Worm (Caenorhabditis elegans) whole organism, early embryonic: ENCODE results near the gene R11G1.2.
A peak's percentile ranks its signal among the peaks of the same experiment; 100 is the strongest.

Source experiments
- B0310.2 ChIP-seq: sonication (generic microtip); optimal IDR thresholded peaks from 2 replicates; lab custom pipeline; 2016; ENCODE audit warnings: mild to moderate bottlenecking, missing genetic modification characterization, missing compliant biosample characterization
- F13C5.2 ChIP-seq: sonication (generic microtip); optimal IDR thresholded peaks from 2 replicates; lab custom pipeline; 2017; ENCODE audit warnings: mild to moderate bottlenecking, missing genetic modification characterization, inconsistent platforms, missing compliant biosample characterization
- aly-1 ChIP-seq: sonication (generic microtip); optimal IDR thresholded peaks from 2 replicates; lab custom pipeline; 2016; ENCODE audit warnings: missing genetic modification characterization, missing compliant biosample characterization
- ama-1 ChIP-seq: fragments of 150-350 bp; optimal IDR thresholded peaks from 2 replicates; lab custom pipeline; 2014
- ceh-13 ChIP-seq: fragments of 200-800 bp; sonication (Bioruptor generic); optimal IDR thresholded peaks from 2 replicates; lab custom pipeline; 2018; ENCODE audit warnings: mild to moderate bottlenecking, missing genetic modification characterization, missing compliant biosample characterization
- ceh-36 ChIP-seq: sonication (generic microtip); optimal IDR thresholded peaks from 2 replicates; lab custom pipeline; 2016; ENCODE audit warnings: missing genetic modification characterization, inconsistent platforms, missing compliant biosample characterization
- ets-7 ChIP-seq: sonication (generic microtip); optimal IDR thresholded peaks from 2 replicates; lab custom pipeline; 2016; ENCODE audit warnings: missing genotype, missing genetic modification characterization, missing compliant biosample characterization
- flt-1 ChIP-seq: fragments of 200-800 bp; sonication (Bioruptor generic); IDR thresholded peaks from 2 replicates; pipeline ENCODE4 v1.3.6; 2022; ENCODE audit warnings: missing genetic modification characterization, missing compliant biosample characterization
- hmbx-1 ChIP-seq: sonication (generic microtip); optimal IDR thresholded peaks from 2 replicates; lab custom pipeline; 2016; ENCODE audit warnings: mild to moderate bottlenecking, missing genetic modification characterization, missing compliant biosample characterization
- hmg-4 ChIP-seq: fragments of 200-800 bp; sonication (Bioruptor generic); optimal IDR thresholded peaks from 2 replicates; lab custom pipeline; 2018; ENCODE audit warnings: mild to moderate bottlenecking, missing genetic modification characterization, missing compliant biosample characterization
- hnd-1 ChIP-seq: sonication (generic microtip); optimal IDR thresholded peaks from 2 replicates; lab custom pipeline; 2016; ENCODE audit warnings: missing genetic modification characterization, missing compliant biosample characterization
- pes-1 ChIP-seq: fragments of 200-800 bp; sonication (Bioruptor generic); IDR thresholded peaks from 2 replicates; pipeline ENCODE4 v1.3.6; 2022; ENCODE audit warnings: missing genetic modification reagents, missing genetic modification characterization, missing compliant biosample characterization
- scrt-1 ChIP-seq: fragments of 200-800 bp; sonication (Bioruptor generic); IDR thresholded peaks from 2 replicates; pipeline ENCODE4 v1.3.6; 2022; ENCODE audit warnings: missing genetic modification characterization, missing compliant biosample characterization
- sea-1 ChIP-seq: fragments of 200-800 bp; sonication (Bioruptor generic); conservative IDR thresholded peaks from 2 replicates; pipeline ENCODE4 v1.3.6; 2022; ENCODE audit warnings: missing genetic modification characterization, missing compliant biosample characterization
- tbx-11 ChIP-seq: fragments of 200-800 bp; sonication (Bioruptor generic); IDR thresholded peaks from 2 replicates; pipeline ENCODE4 v1.3.6; 2022; ENCODE audit warnings: missing genetic modification characterization, missing compliant biosample characterization
- tbx-37 ChIP-seq: fragments of 200-800 bp; sonication (Bioruptor generic); conservative IDR thresholded peaks from 2 replicates; pipeline ENCODE4 v1.3.6; 2022; ENCODE audit warnings: missing genetic modification reagents, missing genetic modification characterization, missing compliant biosample characterization
- tra-4 ChIP-seq: sonication (generic microtip); optimal IDR thresholded peaks from 2 replicates; lab custom pipeline; 2017; ENCODE audit warnings: missing genetic modification characterization, missing compliant biosample characterization

The R11G1.2 gene

ce11 chrX:3650100-3650809 is at the start of gene R11G1.2, which contains the start of gene sax-1:
Gene R11G1.2, plus strand, starts transcription at chrX:3650614.
Gene sax-1, minus strand, starts transcription at chrX:3650150.
- TF ChIP-seq hmg-4 (GFP tag; lab: Kevin White, UChicago): peak; percentile 56
- TF ChIP-seq ets-7 (tag; lab: Kevin White, UChicago): no peak

- TF ChIP-seq ets-7 (tag; lab: Kevin White, UChicago) (no peak), flt-1 (GFP tag; lab: Robert Waterston, UW) (no peak), ceh-36 (tag; lab: Kevin White, UChicago) (no peak), aly-1 (tag; lab: Kevin White, UChicago) (no peak), hmbx-1 (tag; lab: Kevin White, UChicago) (no peak), pes-1 (GFP tag; lab: Robert Waterston, UW) (no peak)
Measured at ce11 chrX:3601531-3601930, 48.9 kb upstream of the R11G1.2 start, which contains the start of gene C18B2.3. Gene C18B2.3, plus strand, starts transcription at chrX:3601831.

ce11 chrX:3602622-3603021 is 47.8 kb upstream of the R11G1.2 start:
- TF ChIP-seq hmbx-1 (tag; lab: Kevin White, UChicago): no peak
- TF ChIP-seq flt-1 (GFP tag; lab: Robert Waterston, UW): no peak
- no peak for TF ChIP-seq ets-7 (tag; lab: Kevin White, UChicago)
- TF ChIP-seq ceh-36 (tag; lab: Kevin White, UChicago): no peak
- TF ChIP-seq pes-1 (GFP tag; lab: Robert Waterston, UW): no peak
- no peak for TF ChIP-seq tbx-37 (GFP tag; lab: Robert Waterston, UW)
- TF ChIP-seq ceh-13: no peak
- no peak for TF ChIP-seq hnd-1 (tag; lab: Kevin White, UChicago)
- no peak for TF ChIP-seq aly-1 (tag; lab: Kevin White, UChicago)
- TF ChIP-seq hmg-4 (GFP tag; lab: Kevin White, UChicago): no peak
- TF ChIP-seq ama-1 (lab: Kevin White, UChicago): no peak

ce11 chrX:3605727-3606126 is 44.7 kb upstream of the R11G1.2 start, which contains the start of gene C18B2.4:
Gene C18B2.4, minus strand, starts transcription at chrX:3605741.
- TF ChIP-seq ceh-36 (tag; lab: Kevin White, UChicago) (no peak), hmbx-1 (tag; lab: Kevin White, UChicago) (no peak), flt-1 (GFP tag; lab: Robert Waterston, UW) (no peak; the same call in 1 of the 2 replicates), tbx-37 (GFP tag; lab: Robert Waterston, UW) (0 out of 2 replicates have a peak, but pooled peaks have one; percentile 14), hmg-4 (GFP tag; lab: Kevin White, UChicago) (peak; percentile 39), sea-1 (no peak), ama-1 (lab: Kevin White, UChicago) (no peak), tra-4 (tag; lab: Kevin White, UChicago) (no peak), F13C5.2 (tag; lab: Kevin White, UChicago) (peak; percentile 7)

- TF ChIP-seq hmbx-1 (tag; lab: Kevin White, UChicago): no peak
- TF ChIP-seq ama-1 (lab: Kevin White, UChicago): no peak
- no peak for TF ChIP-seq ceh-36 (tag; lab: Kevin White, UChicago)
- TF ChIP-seq ceh-13: no peak
- no peak for TF ChIP-seq ets-7 (tag; lab: Kevin White, UChicago)
- TF ChIP-seq tbx-11 (GFP tag; lab: Robert Waterston, UW): no peak
- no peak for TF ChIP-seq flt-1 (GFP tag; lab: Robert Waterston, UW)
- TF ChIP-seq hnd-1 (tag; lab: Kevin White, UChicago): no peak
- no peak for TF ChIP-seq F13C5.2 (tag; lab: Kevin White, UChicago)
- TF ChIP-seq pes-1 (GFP tag; lab: Robert Waterston, UW): no peak
- no peak for TF ChIP-seq tra-4 (tag; lab: Kevin White, UChicago)
- no peak for TF ChIP-seq aly-1 (tag; lab: Kevin White, UChicago)
- TF ChIP-seq scrt-1 (GFP tag; lab: Robert Waterston, UW): no peak
- no peak for TF ChIP-seq B0310.2 (tag; lab: Kevin White, UChicago)
- TF ChIP-seq sea-1: no peak
- TF ChIP-seq hmg-4 (GFP tag; lab: Kevin White, UChicago): no peak
- TF ChIP-seq tbx-37 (GFP tag; lab: Robert Waterston, UW): no peak
Measured at ce11 chrX:3610442-3610841, 40.0 kb upstream of the R11G1.2 start.

- TF ChIP-seq tra-4 (tag; lab: Kevin White, UChicago) (no peak), flt-1 (GFP tag; lab: Robert Waterston, UW) (no peak), hnd-1 (tag; lab: Kevin White, UChicago) (no peak), tbx-37 (GFP tag; lab: Robert Waterston, UW) (no peak), sea-1 (no peak), ama-1 (lab: Kevin White, UChicago) (no peak), scrt-1 (GFP tag; lab: Robert Waterston, UW) (no peak), B0310.2 (tag; lab: Kevin White, UChicago) (no peak), ceh-36 (tag; lab: Kevin White, UChicago) (no peak), tbx-11 (GFP tag; lab: Robert Waterston, UW) (no peak), F13C5.2 (tag; lab: Kevin White, UChicago) (no peak), aly-1 (tag; lab: Kevin White, UChicago) (no peak), ceh-13 (no peak), hmg-4 (GFP tag; lab: Kevin White, UChicago) (no peak), hmbx-1 (tag; lab: Kevin White, UChicago) (no peak), pes-1 (GFP tag; lab: Robert Waterston, UW) (no peak), ets-7 (tag; lab: Kevin White, UChicago) (no peak)
Measured at ce11 chrX:3611042-3611623, 39.3 kb upstream of the R11G1.2 start, which contains the start of gene C18B2.5. Gene C18B2.5, minus strand, starts transcription at chrX:3611092.
